Worm (Caenorhabditis elegans) whole organism, young adult: ENCODE measurements around the gene srj-1.

Experiments
- B0019.2 ChIP-seq: fragments of 200-800 bp; sonication (Bioruptor generic); conservative IDR thresholded peaks from 2 replicates; pipeline ENCODE4 v1.3.6; 2022; ENCODE audit warnings: missing genetic modification reagents, missing genetic modification characterization, missing compliant biosample characterization
- B0336.3 ChIP-seq: fragments of 200-800 bp; sonication (Bioruptor generic); IDR thresholded peaks from 2 replicates; pipeline ENCODE4 v1.3.6; 2022; ENCODE audit warnings: missing genetic modification characterization, missing compliant biosample characterization
- F23B12.7 ChIP-seq: sonication (generic microtip); optimal IDR thresholded peaks from 2 replicates; lab custom pipeline; 2017; ENCODE audit warnings: missing genetic modification characterization, mild to moderate bottlenecking, missing compliant biosample characterization, antibody characterized with exemption, moderate library complexity; ENCODE audit not compliant: insufficient read depth
- F39B2.1 ChIP-seq: fragments of 200-800 bp; sonication (Bioruptor generic); IDR thresholded peaks from 2 replicates; pipeline ENCODE4 v1.3.6; 2022; ENCODE audit warnings: missing genetic modification reagents, missing genetic modification characterization, missing compliant biosample characterization
- F52B5.7 ChIP-seq: sonication (generic microtip); optimal IDR thresholded peaks from 2 replicates; lab custom pipeline; 2016; ENCODE audit warnings: mild to moderate bottlenecking, missing genetic modification characterization, missing compliant biosample characterization
- F55B11.4 ChIP-seq: sonication (generic microtip); optimal IDR thresholded peaks from 2 replicates; lab custom pipeline; 2016; ENCODE audit warnings: missing compliant biosample characterization, missing genetic modification characterization, borderline replicate concordance; ENCODE audit not compliant: insufficient read depth
- T26A5.8 ChIP-seq: sonication (generic microtip); optimal IDR thresholded peaks from 2 replicates; lab custom pipeline; 2016; ENCODE audit warnings: missing genetic modification characterization, missing compliant biosample characterization
- Y67H2A.10 ChIP-seq: fragments of 200-800 bp; sonication (Bioruptor generic); conservative IDR thresholded peaks from 2 replicates; pipeline ENCODE4 v1.3.6; 2022; ENCODE audit warnings: missing genetic modification reagents, missing genetic modification characterization, missing compliant biosample characterization
- Y79H2A.3 ChIP-seq: fragments of 200-800 bp; sonication (Bioruptor generic); conservative IDR thresholded peaks from 2 replicates; pipeline ENCODE4 v1.3.6; 2022; ENCODE audit warnings: missing genetic modification reagents, missing genetic modification characterization, missing compliant biosample characterization
- Y95B8A.8 ChIP-seq: fragments of 200-800 bp; sonication (Bioruptor generic); IDR thresholded peaks from 2 replicates; pipeline ENCODE4 v1.3.6; 2022; ENCODE audit warnings: missing genetic modification reagents, missing genetic modification characterization, missing compliant biosample characterization
- ZK185.1 ChIP-seq: sonication (generic microtip); optimal IDR thresholded peaks from 2 replicates; lab custom pipeline; 2016; ENCODE audit warnings: mild to moderate bottlenecking, missing genetic modification characterization, missing compliant biosample characterization; ENCODE audit not compliant: poor library complexity, severe bottlenecking
- akir-1 ChIP-seq: fragments of 200-800 bp; sonication (Bioruptor generic); optimal IDR thresholded peaks from 2 replicates; lab custom pipeline; 2018; ENCODE audit warnings: mild to moderate bottlenecking, missing genetic modification characterization, moderate library complexity, missing compliant biosample characterization
- ama-1 ChIP-seq, 3 experiments: fragments of 150-350 bp in 1 of 3; sonication (generic microtip) in 2 of 3; optimal IDR thresholded peaks; 2 replicates each; lab custom pipeline; 2014 to 2018; ENCODE audit warnings: missing biosample characterization in 2 of 3, missing genetic modification characterization in 2 of 3, missing genetic modification reagents in 2 of 3
- atf-7 ChIP-seq: sonication (generic microtip); optimal IDR thresholded peaks from 2 replicates; lab custom pipeline; 2017; ENCODE audit warnings: mild to moderate bottlenecking, missing genetic modification characterization, missing compliant biosample characterization
- cebp-1 ChIP-seq, 2 experiments: fragments of 200-800 bp in 1 of 2; sonication (Bioruptor generic) in 1 of 2; sonication (generic microtip) in 1 of 2; IDR thresholded peaks in 1 of 2; optimal IDR thresholded peaks in 1 of 2; 2 replicates each; pipeline versions ENCODE4 v1.3.6 to Lab custom; 2017 to 2022; ENCODE audit warnings: missing compliant biosample characterization in 2 of 2, missing genetic modification characterization in 2 of 2, mild to moderate bottlenecking in 1 of 2, missing genetic modification reagents in 1 of 2, moderate library complexity in 1 of 2
- cebp-2 ChIP-seq: fragments of 200-800 bp; sonication (Bioruptor generic); IDR thresholded peaks from 2 replicates; pipeline ENCODE4 v1.3.6; 2022; ENCODE audit warnings: missing genetic modification characterization, missing compliant biosample characterization
- ceh-100 ChIP-seq: fragments of 200-800 bp; sonication (Bioruptor generic); IDR thresholded peaks from 2 replicates; pipeline ENCODE4 v1.3.6; 2022; ENCODE audit warnings: missing genetic modification reagents, missing genetic modification characterization, missing compliant biosample characterization
- ceh-27 ChIP-seq: fragments of 200-800 bp; sonication (Bioruptor generic); optimal IDR thresholded peaks from 2 replicates; lab custom pipeline; 2018; ENCODE audit warnings: mild to moderate bottlenecking, missing genetic modification characterization, moderate library complexity, missing compliant biosample characterization
- ceh-40 ChIP-seq: fragments of 200-800 bp; sonication (Bioruptor generic); IDR thresholded peaks from 2 replicates; pipeline ENCODE4 v1.3.6; 2022; ENCODE audit warnings: missing genetic modification characterization, missing compliant biosample characterization
- ceh-58 ChIP-seq: fragments of 200-800 bp; sonication (Bioruptor generic); IDR thresholded peaks from 2 replicates; pipeline ENCODE4 v1.3.6; 2022; ENCODE audit warnings: missing genetic modification characterization, missing compliant biosample characterization
- ceh-79 ChIP-seq: sonication (generic microtip); optimal IDR thresholded peaks from 2 replicates; lab custom pipeline; 2017; ENCODE audit warnings: mild to moderate bottlenecking, missing genetic modification characterization, missing compliant biosample characterization
- die-1 ChIP-seq: sonication (generic microtip); optimal IDR thresholded peaks from 2 replicates; lab custom pipeline; 2016; ENCODE audit warnings: missing genotype, mild to moderate bottlenecking, missing genetic modification characterization, missing compliant biosample characterization
- dox-1 ChIP-seq: fragments of 200-800 bp; sonication (Bioruptor generic); IDR thresholded peaks from 2 replicates; pipeline ENCODE4 v1.3.6; 2022; ENCODE audit warnings: missing genetic modification reagents, missing genetic modification characterization, missing compliant biosample characterization
- dpff-1 ChIP-seq: sonication (generic microtip); optimal IDR thresholded peaks from 2 replicates; lab custom pipeline; 2017; ENCODE audit warnings: mild to moderate bottlenecking, missing genetic modification characterization, missing compliant biosample characterization
- efl-1 ChIP-seq: fragments of 150-350 bp; optimal IDR thresholded peaks from 2 replicates; lab custom pipeline; 2014; ENCODE audit warnings: missing biosample characterization, missing genetic modification reagents, missing genetic modification characterization
- egl-44 ChIP-seq: fragments of 200-800 bp; sonication (Bioruptor generic); IDR thresholded peaks from 2 replicates; pipeline ENCODE4 v1.3.6; 2022; ENCODE audit warnings: missing genetic modification reagents, missing genetic modification characterization, missing compliant biosample characterization
- gei-17 ChIP-seq: fragments of 200-800 bp; sonication (Bioruptor generic); optimal IDR thresholded peaks from 2 replicates; lab custom pipeline; 2018; ENCODE audit warnings: mild to moderate bottlenecking, missing genetic modification characterization, missing compliant biosample characterization
- hmg-1.2 ChIP-seq: fragments of 200-800 bp; sonication (Bioruptor generic); IDR thresholded peaks from 2 replicates; pipeline ENCODE4 v1.3.6; 2022; ENCODE audit warnings: missing genetic modification reagents, missing genetic modification characterization, missing compliant biosample characterization
- hsf-1 ChIP-seq: fragments of 200-800 bp; sonication (Bioruptor generic); IDR thresholded peaks from 2 replicates; pipeline ENCODE4 v1.3.6; 2022; ENCODE audit warnings: missing genetic modification reagents, missing genetic modification characterization, missing compliant biosample characterization
- let-526 ChIP-seq: fragments of 200-800 bp; sonication (Bioruptor generic); IDR thresholded peaks from 2 replicates; pipeline ENCODE4 v1.3.6; 2022; ENCODE audit warnings: missing genetic modification reagents, missing genetic modification characterization, missing compliant biosample characterization
- lin-26 ChIP-seq: fragments of 200-800 bp; sonication (Bioruptor generic); IDR thresholded peaks from 2 replicates; pipeline ENCODE4 v1.3.6; 2022; ENCODE audit warnings: missing genetic modification reagents, missing genetic modification characterization, missing compliant biosample characterization
- lin-35 ChIP-seq, 3 experiments: fragments of 150-350 bp in 2 of 3; sonication (generic microtip) in 1 of 3; optimal IDR thresholded peaks; 2 replicates each; lab custom pipeline; 2014 to 2018; ENCODE audit warnings: missing biosample characterization in 3 of 3, missing genetic modification characterization in 3 of 3, missing genetic modification reagents in 3 of 3
- lir-1 ChIP-seq: fragments of 200-800 bp; sonication (Bioruptor generic); conservative IDR thresholded peaks from 2 replicates; pipeline ENCODE4 v1.3.6; 2022; ENCODE audit warnings: missing genetic modification reagents, missing genetic modification characterization, missing compliant biosample characterization
- lsl-1 ChIP-seq: fragments of 200-800 bp; sonication (Bioruptor generic); optimal IDR thresholded peaks from 2 replicates; lab custom pipeline; 2018; ENCODE audit warnings: mild to moderate bottlenecking, missing genetic modification characterization, moderate library complexity, missing compliant biosample characterization
- lsy-27 ChIP-seq: sonication (generic microtip); optimal IDR thresholded peaks from 2 replicates; lab custom pipeline; 2017; ENCODE audit warnings: missing genetic modification characterization, mild to moderate bottlenecking, missing compliant biosample characterization, antibody characterized with exemption, missing genotype, borderline replicate concordance; ENCODE audit not compliant: insufficient read depth
- madf-3 ChIP-seq: fragments of 200-800 bp; sonication (Bioruptor generic); IDR thresholded peaks from 2 replicates; pipeline ENCODE4 v1.3.6; 2022; ENCODE audit warnings: missing genetic modification reagents, missing genetic modification characterization, missing compliant biosample characterization
- madf-6 ChIP-seq: fragments of 200-800 bp; sonication (Bioruptor generic); IDR thresholded peaks from 2 replicates; pipeline ENCODE4 v1.3.6; 2022; ENCODE audit warnings: missing genetic modification reagents, missing genetic modification characterization, missing compliant biosample characterization
- mcd-1 ChIP-seq: fragments of 200-800 bp; sonication (Bioruptor generic); IDR thresholded peaks from 2 replicates; pipeline ENCODE4 v1.3.6; 2022; ENCODE audit warnings: missing genetic modification reagents, missing genetic modification characterization, missing compliant biosample characterization
- mes-4 ChIP-seq: sonication (generic microtip); optimal IDR thresholded peaks from 2 replicates; lab custom pipeline; 2016; ENCODE audit warnings: missing genotype, missing genetic modification characterization, missing compliant biosample characterization
- nfya-2 ChIP-seq: fragments of 200-800 bp; sonication (Bioruptor generic); IDR thresholded peaks from 2 replicates; pipeline ENCODE4 v1.3.6; 2022; ENCODE audit warnings: missing genetic modification reagents, missing genetic modification characterization, missing compliant biosample characterization
- nfyb-1 ChIP-seq: fragments of 200-800 bp; sonication (Bioruptor generic); IDR thresholded peaks from 2 replicates; pipeline ENCODE4 v1.3.6; 2022; ENCODE audit warnings: missing genetic modification reagents, missing genetic modification characterization, missing compliant biosample characterization
- nhr-27 ChIP-seq: fragments of 200-800 bp; sonication (Bioruptor generic); optimal IDR thresholded peaks from 2 replicates; lab custom pipeline; 2018; ENCODE audit warnings: mild to moderate bottlenecking, missing genetic modification characterization, moderate library complexity, missing compliant biosample characterization
- repo-1 ChIP-seq: sonication (generic microtip); optimal IDR thresholded peaks from 2 replicates; lab custom pipeline; 2017; ENCODE audit warnings: mild to moderate bottlenecking, missing genetic modification characterization, missing compliant biosample characterization
- tbx-9 ChIP-seq: sonication (generic microtip); optimal IDR thresholded peaks from 2 replicates; lab custom pipeline; 2016; ENCODE audit warnings: borderline replicate concordance, missing genetic modification characterization, inconsistent platforms, missing compliant biosample characterization
- tlf-1 ChIP-seq: fragments of 200-800 bp; sonication (Bioruptor generic); optimal IDR thresholded peaks from 2 replicates; lab custom pipeline; 2018; ENCODE audit warnings: mild to moderate bottlenecking, missing genetic modification characterization, missing compliant biosample characterization
- zim-3 ChIP-seq: sonication (generic microtip); optimal IDR thresholded peaks from 2 replicates; lab custom pipeline; 2017; ENCODE audit warnings: mild to moderate bottlenecking, missing genetic modification characterization, moderate library complexity, missing compliant biosample characterization
- ztf-3 ChIP-seq: fragments of 200-800 bp; sonication (Bioruptor generic); optimal IDR thresholded peaks from 2 replicates; lab custom pipeline; 2018; ENCODE audit warnings: mild to moderate bottlenecking, missing genetic modification characterization, missing compliant biosample characterization
- ztf-6 ChIP-seq: fragments of 200-800 bp; sonication (Bioruptor generic); IDR thresholded peaks from 2 replicates; pipeline ENCODE4 v1.3.6; 2022; ENCODE audit warnings: missing genetic modification reagents, missing genetic modification characterization, missing compliant biosample characterization

srj-1 gene

ce11 chrIV:11959573-11959972 is 5.7 kb downstream of the srj-1 start, which contains the start of gene tgt-1:
TSS of gene tgt-1 (minus strand) at chrIV:11959804.
- TF ChIP-seq ceh-58 (GFP tag; lab: Robert Waterston, UW) (no peak), ZK185.1 (tag; lab: Kevin White, UChicago) (no peak), Y67H2A.10 (GFP tag; lab: Robert Waterston, UW) (no peak), cebp-2 (no peak), ceh-100 (GFP tag; lab: Robert Waterston, UW) (no peak), hsf-1 (GFP tag; lab: Robert Waterston, UW) (0 out of 2 replicates have a peak, but pooled peaks have one; percentile 22), B0336.3 (GFP tag; lab: Robert Waterston, UW) (peak; percentile 60; the same call in 1 of the 2 replicates), lsl-1 (GFP tag; lab: Kevin White, UChicago) (no peak), ama-1 (optimal IDR thresholded peaks at IDR 0.05; lab: Kevin White, UChicago) (no peak), ama-1 (GFP tag; optimal IDR thresholded peaks at IDR 0.05; lab: Kevin White, UChicago) (peak in 1 of 2 experiments; percentile 49), cebp-1 (GFP tag; IDR thresholded peaks at IDR 0.05; lab: Robert Waterston, UW) (no peak), cebp-1 (tag; optimal IDR thresholded peaks at IDR 0.05; lab: Kevin White, UChicago) (peak; percentile 29), nfyb-1 (GFP tag; lab: Robert Waterston, UW) (peak; percentile 66), efl-1 (no peak), tbx-9 (tag; lab: Kevin White, UChicago) (no peak), B0019.2 (GFP tag; lab: Robert Waterston, UW) (no peak), hmg-1.2 (GFP tag; lab: Robert Waterston, UW) (no peak), dox-1 (no peak), gei-17 (no peak), nhr-27 (tag; lab: Kevin White, UChicago) (no peak), ceh-79 (no peak), madf-6 (GFP tag; lab: Robert Waterston, UW) (peak; percentile 41), F39B2.1 (GFP tag; lab: Robert Waterston, UW) (no peak), F52B5.7 (tag; lab: Kevin White, UChicago) (no peak), lin-26 (GFP tag; lab: Robert Waterston, UW) (no peak), ztf-3 (GFP tag; lab: Kevin White, UChicago) (no peak), Y95B8A.8 (no peak), egl-44 (GFP tag; lab: Robert Waterston, UW) (no peak), dpff-1 (no peak), atf-7 (tag; lab: Kevin White, UChicago) (no peak), F23B12.7 (no peak), mcd-1 (GFP tag; lab: Robert Waterston, UW) (0 out of 2 replicates have a peak, but pooled peaks have one; percentile 13), Y79H2A.3 (GFP tag; lab: Robert Waterston, UW) (no peak), tlf-1 (GFP tag; lab: Kevin White, UChicago) (peak; percentile 16), T26A5.8 (tag; lab: Kevin White, UChicago) (no peak), let-526 (GFP tag; lab: Robert Waterston, UW) (no peak), ztf-6 (GFP tag; lab: Robert Waterston, UW) (no peak), nfya-2 (no peak), die-1 (no peak), zim-3 (tag; lab: Kevin White, UChicago) (no peak), F55B11.4 (tag; lab: Kevin White, UChicago) (no peak), lin-35 (GFP tag; optimal IDR thresholded peaks at IDR 0.05; lab: Kevin White, UChicago) (no peak), ceh-27 (GFP tag; lab: Kevin White, UChicago) (no peak), mes-4 (no peak), akir-1 (GFP tag; lab: Kevin White, UChicago) (no peak), ceh-40 (no peak), repo-1 (tag; lab: Kevin White, UChicago) (peak; percentile 3), lir-1 (GFP tag; lab: Robert Waterston, UW) (no peak), madf-3 (GFP tag; lab: Robert Waterston, UW) (peak; percentile 82), lsy-27 (tag; lab: Kevin White, UChicago) (no peak)
